Worm (Caenorhabditis elegans): ENCODE results near the gene H01M10.2.

Gene H01M10.2

ce11 chrX:2614158-2614557 is 28.6 kb upstream of the H01M10.2 start:
- TF ChIP-seq irx-1 (tag; optimal IDR thresholded peaks at IDR 0.05): no peak
- no peak for TF ChIP-seq vab-15 (tag; optimal IDR thresholded peaks at IDR 0.05)
- TF ChIP-seq lin-14 (GFP tag; optimal IDR thresholded peaks at IDR 0.05): peak; percentile 2
- TF ChIP-seq pqm-1 (tag; optimal IDR thresholded peaks at IDR 0.05): no peak
- no peak for TF ChIP-seq hlh-17 (GFP tag; optimal IDR thresholded peaks at IDR 0.05; ENCODE audit: borderline replicate concordance)
- TF ChIP-seq ceh-8 (GFP tag; optimal IDR thresholded peaks at IDR 0.05): no peak
- no peak for TF ChIP-seq ces-1 (GFP tag; optimal IDR thresholded peaks at IDR 0.05)

- TF ChIP-seq lin-14 (GFP tag; optimal IDR thresholded peaks at IDR 0.05) (peak; percentile 72), irx-1 (tag; optimal IDR thresholded peaks at IDR 0.05) (peak; percentile 6), ceh-90 (tag; optimal IDR thresholded peaks at IDR 0.05) (no peak), pax-3 (tag; optimal IDR thresholded peaks at IDR 0.05) (peak; percentile 52), mdl-1 (tag; optimal IDR thresholded peaks at IDR 0.05) (peak in 1 of 2 experiments; percentile 67), sox-4 (tag; optimal IDR thresholded peaks at IDR 0.05) (peak; percentile 15), unc-86 (tag; optimal IDR thresholded peaks at IDR 0.05) (peak; percentile 9), C04F5.9 (tag; optimal IDR thresholded peaks at IDR 0.05) (no peak), mef-2 (tag; optimal IDR thresholded peaks at IDR 0.05) (no peak), lsy-2 (tag; optimal IDR thresholded peaks at IDR 0.05) (peak; percentile 34 to 47), dpl-1 (GFP tag; optimal IDR thresholded peaks at IDR 0.05) (peak in 1 of 3 experiments; percentile 22), unc-62 (GFP tag; optimal IDR thresholded peaks at IDR 0.05) (no peak), nhr-90 (tag; optimal IDR thresholded peaks at IDR 0.05; ENCODE audit: poor library complexity) (peak; percentile 76), jun-1 (tag; optimal IDR thresholded peaks at IDR 0.05) (peak; percentile 25), ztf-4 (tag; optimal IDR thresholded peaks at IDR 0.05) (no peak), pag-3 (tag; optimal IDR thresholded peaks at IDR 0.05; ENCODE audit: borderline replicate concordance, insufficient read depth) (no peak), mep-1 (tag; optimal IDR thresholded peaks at IDR 0.05) (no peak), fkh-4 (tag; optimal IDR thresholded peaks at IDR 0.05; ENCODE audit: borderline replicate concordance) (no peak), nhr-237 (tag; optimal IDR thresholded peaks at IDR 0.05) (no peak), zip-4 (GFP tag; optimal IDR thresholded peaks at IDR 0.05) (no peak), grh-1 (GFP tag; IDR thresholded peaks at IDR 0.05) (0 out of 2 replicates have a peak, but pooled peaks have one; percentile 31), hpl-2 (GFP tag; optimal IDR thresholded peaks at IDR 0.05) (no peak), skn-1 (tag; optimal IDR thresholded peaks at IDR 0.05) (peak; percentile 91), egl-13 (tag; optimal IDR thresholded peaks at IDR 0.05) (peak; percentile 32), tbx-2 (tag; optimal IDR thresholded peaks at IDR 0.05) (peak; percentile 67), blmp-1 (tag; optimal IDR thresholded peaks at IDR 0.05) (no peak), xbp-1 (tag; optimal IDR thresholded peaks at IDR 0.05) (peak; percentile 56), C16A3.4 (tag; optimal IDR thresholded peaks at IDR 0.05) (peak; percentile 71), ceh-82 (tag; optimal IDR thresholded peaks at IDR 0.05) (peak; percentile 11 to 60 (median 54)), lir-3 (tag; optimal IDR thresholded peaks at IDR 0.05; ENCODE audit: poor library complexity) (peak; percentile 49), mab-9 (GFP tag; IDR thresholded peaks at IDR 0.05) (no peak), aly-2 (tag; optimal IDR thresholded peaks at IDR 0.05) (no peak), unc-98 (GFP tag; IDR thresholded peaks at IDR 0.05) (no peak), ceh-63 (GFP tag; optimal IDR thresholded peaks at IDR 0.05) (no peak), fkh-10 (GFP tag; optimal IDR thresholded peaks at IDR 0.05) (no peak), vab-15 (tag; optimal IDR thresholded peaks at IDR 0.05) (no peak), hlh-4 (tag; optimal IDR thresholded peaks at IDR 0.05) (no peak), nhr-77 (tag; optimal IDR thresholded peaks at IDR 0.05) (peak; percentile 38), Y116A8C.19 (tag; optimal IDR thresholded peaks at IDR 0.05; ENCODE audit: borderline replicate concordance) (no peak), nhr-20 (tag; optimal IDR thresholded peaks at IDR 0.05) (peak; percentile 78), elt-3 (tag; optimal IDR thresholded peaks at IDR 0.05) (peak in 2 of 6 experiments; percentile 0 to 15), unc-30 (tag; optimal IDR thresholded peaks at IDR 0.05) (no peak), efl-1 (optimal IDR thresholded peaks at IDR 0.05) (peak; percentile 1 to 21), efl-1 (GFP tag; optimal IDR thresholded peaks at IDR 0.05 in 1 of 2) (peak in 1 of 2 experiments; percentile 93), lin-39 (tag; optimal IDR thresholded peaks at IDR 0.05) (no peak), efl-3 (GFP tag; optimal IDR thresholded peaks at IDR 0.05) (no peak)
These were observed 27.5 kb upstream of the H01M10.2 start for ce11 chrX:2613077-2613476.

Data from whole organism, L1 larva.